Worm (Caenorhabditis elegans) whole organism, L1 larva: ENCODE results near the gene leo-1.

Experiments used
- C04F5.9 ChIP-seq: sonication (generic microtip); optimal IDR thresholded peaks from 2 replicates; lab custom pipeline; 2016; ENCODE audit warnings: missing genetic modification characterization, missing compliant biosample characterization
- C16A3.4 ChIP-seq: fragments of 150-350 bp; optimal IDR thresholded peaks from 2 replicates; lab custom pipeline; 2014; ENCODE audit warnings: missing biosample characterization, missing genetic modification characterization
- C34B4.2 ChIP-seq: sonication (generic microtip); optimal IDR thresholded peaks from 2 replicates; lab custom pipeline; 2017; ENCODE audit warnings: mild to moderate bottlenecking, missing genetic modification characterization, missing compliant biosample characterization
- F16B12.6 ChIP-seq: fragments of 150-350 bp; optimal IDR thresholded peaks from 2 replicates; lab custom pipeline; 2014; ENCODE audit warnings: missing biosample characterization, missing genetic modification characterization
- Y116A8C.19 ChIP-seq: sonication (generic microtip); optimal IDR thresholded peaks from 2 replicates; lab custom pipeline; 2016; ENCODE audit warnings: missing compliant biosample characterization, missing genetic modification characterization, borderline replicate concordance
- aly-2 ChIP-seq: fragments of 150-350 bp; optimal IDR thresholded peaks from 2 replicates; lab custom pipeline; 2014; ENCODE audit warnings: missing biosample characterization, missing genetic modification characterization
- blmp-1 ChIP-seq: fragments of 150-350 bp; optimal IDR thresholded peaks from 2 replicates; lab custom pipeline; 2014; ENCODE audit warnings: missing biosample characterization, missing genetic modification characterization
- ceh-63 ChIP-seq: fragments of 200-800 bp; sonication (Bioruptor generic); optimal IDR thresholded peaks from 2 replicates; lab custom pipeline; 2018; ENCODE audit warnings: mild to moderate bottlenecking, missing genetic modification characterization, missing compliant biosample characterization
- ceh-8 ChIP-seq: fragments of 200-800 bp; sonication (Bioruptor generic); optimal IDR thresholded peaks from 2 replicates; lab custom pipeline; 2018; ENCODE audit warnings: mild to moderate bottlenecking, missing genetic modification characterization, moderate library complexity, missing compliant biosample characterization
- ceh-82 ChIP-seq, 3 experiments: fragments of 150-350 bp in 1 of 3; sonication (generic microtip) in 2 of 3; optimal IDR thresholded peaks; 2 replicates each; lab custom pipeline; 2014 to 2017; ENCODE audit warnings: missing biosample characterization in 3 of 3, missing genetic modification characterization in 3 of 3
- ceh-90 ChIP-seq: sonication (generic microtip); optimal IDR thresholded peaks from 2 replicates; lab custom pipeline; 2016; ENCODE audit warnings: missing genetic modification characterization, missing compliant biosample characterization
- ces-1 ChIP-seq: fragments of 150-350 bp; optimal IDR thresholded peaks from 2 replicates; lab custom pipeline; 2014; ENCODE audit warnings: missing biosample characterization, missing genetic modification reagents, missing genetic modification characterization
- dpl-1 ChIP-seq, 3 experiments: fragments of 150-350 bp in 2 of 3; sonication (generic microtip) in 1 of 3; optimal IDR thresholded peaks; 2 replicates each; lab custom pipeline; 2014 to 2017; ENCODE audit warnings: missing biosample characterization in 3 of 3, missing genetic modification characterization in 3 of 3, missing genetic modification reagents in 3 of 3
- dsc-1 ChIP-seq: sonication (generic microtip); optimal IDR thresholded peaks from 2 replicates; lab custom pipeline; 2016; ENCODE audit warnings: mild to moderate bottlenecking, missing genetic modification characterization, missing compliant biosample characterization
- efl-1 ChIP-seq, 4 experiments: fragments of 150-350 bp; optimal IDR thresholded peaks in 3 of 4; peaks in 1 of 4; 1 replicate in 1 of 4; 2 replicates in 3 of 4; lab custom pipeline; 2014; ENCODE audit warnings: missing biosample characterization in 2 of 4, missing genetic modification characterization in 2 of 4, missing genetic modification reagents in 2 of 4
- egl-13 ChIP-seq: sonication (generic microtip); optimal IDR thresholded peaks from 2 replicates; lab custom pipeline; 2016; ENCODE audit warnings: missing genotype, missing genetic modification reagents, missing genetic modification characterization, missing compliant biosample characterization
- egl-27 ChIP-seq, 2 experiments: fragments of 150-350 bp in 1 of 2; sonication (generic microtip); optimal IDR thresholded peaks; 3 replicates each; lab custom pipeline; 2017 to 2018; ENCODE audit warnings: missing biosample characterization in 2 of 2, missing genetic modification characterization in 2 of 2, missing genetic modification reagents in 2 of 2
- elt-2 ChIP-seq: sonication (generic microtip); optimal IDR thresholded peaks from 2 replicates; lab custom pipeline; 2016; ENCODE audit warnings: missing genetic modification characterization, mild to moderate bottlenecking, inconsistent platforms, missing compliant biosample characterization, missing genetic modification reagents
- fos-1 ChIP-seq: fragments of 150-350 bp; optimal IDR thresholded peaks from 2 replicates; lab custom pipeline; 2014; ENCODE audit warnings: missing biosample characterization, missing genetic modification characterization
- lin-14 ChIP-seq: fragments of 200-800 bp; sonication (Bioruptor generic); optimal IDR thresholded peaks from 2 replicates; lab custom pipeline; 2018; ENCODE audit warnings: mild to moderate bottlenecking, missing genetic modification characterization, moderate library complexity, missing compliant biosample characterization
- lin-39 ChIP-seq: fragments of 150-350 bp; optimal IDR thresholded peaks from 2 replicates; lab custom pipeline; 2014; ENCODE audit warnings: missing biosample characterization, missing genetic modification reagents, missing genetic modification characterization
- lsy-2 ChIP-seq, 2 experiments: fragments of 150-350 bp; optimal IDR thresholded peaks; 2 replicates each; lab custom pipeline; 2014; ENCODE audit warnings: missing biosample characterization in 2 of 2, missing genetic modification characterization in 2 of 2
- mdl-1 ChIP-seq, 2 experiments: fragments of 150-350 bp; optimal IDR thresholded peaks; 2 replicates each; lab custom pipeline; 2014 to 2017; ENCODE audit warnings: missing biosample characterization in 2 of 2, missing genetic modification characterization in 2 of 2, inconsistent platforms in 1 of 2
- mef-2 ChIP-seq: fragments of 150-350 bp; optimal IDR thresholded peaks from 2 replicates; lab custom pipeline; 2014; ENCODE audit warnings: missing biosample characterization, missing genetic modification characterization
- mep-1 ChIP-seq: fragments of 150-350 bp; optimal IDR thresholded peaks from 2 replicates; lab custom pipeline; 2014; ENCODE audit warnings: missing biosample characterization, missing genetic modification characterization
- nhr-12 ChIP-seq: sonication (generic microtip); optimal IDR thresholded peaks from 2 replicates; lab custom pipeline; 2017; ENCODE audit warnings: missing biosample characterization, missing genetic modification characterization
- nhr-47 ChIP-seq: sonication (generic microtip); optimal IDR thresholded peaks from 2 replicates; lab custom pipeline; 2016; ENCODE audit warnings: mild to moderate bottlenecking, missing genetic modification characterization, moderate library complexity, missing compliant biosample characterization
- nhr-71 ChIP-seq: sonication (generic microtip); optimal IDR thresholded peaks from 2 replicates; lab custom pipeline; 2016; ENCODE audit warnings: mild to moderate bottlenecking, missing genetic modification characterization, moderate library complexity, missing compliant biosample characterization
- nhr-77 ChIP-seq: fragments of 150-350 bp; optimal IDR thresholded peaks from 2 replicates; lab custom pipeline; 2014; ENCODE audit warnings: missing biosample characterization, missing genetic modification characterization
- nhr-85 ChIP-seq: sonication (generic microtip); peaks from one replicate; lab custom pipeline; 2016; ENCODE audit warnings: missing genetic modification characterization, inconsistent platforms, missing compliant biosample characterization
- nhr-90 ChIP-seq: sonication (generic microtip); optimal IDR thresholded peaks from 2 replicates; lab custom pipeline; 2016; ENCODE audit warnings: mild to moderate bottlenecking, missing genetic modification characterization, missing compliant biosample characterization; ENCODE audit not compliant: poor library complexity
- pag-3 ChIP-seq: sonication (generic microtip); optimal IDR thresholded peaks from 2 replicates; lab custom pipeline; 2017; ENCODE audit warnings: missing genetic modification characterization, mild to moderate bottlenecking, missing compliant biosample characterization, antibody characterized with exemption, borderline replicate concordance; ENCODE audit not compliant: insufficient read depth
- pqm-1 ChIP-seq: sonication (generic microtip); optimal IDR thresholded peaks from 3 replicates; lab custom pipeline; 2017; ENCODE audit warnings: missing biosample characterization, missing genetic modification characterization
- rnt-1 ChIP-seq: sonication (generic microtip); optimal IDR thresholded peaks from 2 replicates; lab custom pipeline; 2016; ENCODE audit warnings: mild to moderate bottlenecking, missing genetic modification characterization, moderate library complexity, missing compliant biosample characterization
- skn-1 ChIP-seq: fragments of 150-350 bp; optimal IDR thresholded peaks from 2 replicates; lab custom pipeline; 2014; ENCODE audit warnings: missing biosample characterization, missing genetic modification characterization
- snpc-4 ChIP-seq: fragments of 150-350 bp; optimal IDR thresholded peaks from 2 replicates; lab custom pipeline; 2014; ENCODE audit warnings: missing biosample characterization, missing genetic modification characterization
- snu-23 ChIP-seq: sonication (generic microtip); optimal IDR thresholded peaks from 2 replicates; lab custom pipeline; 2016; ENCODE audit warnings: missing genetic modification characterization, missing compliant biosample characterization
- sptf-1 ChIP-seq: fragments of 150-350 bp; optimal IDR thresholded peaks from 2 replicates; lab custom pipeline; 2014; ENCODE audit warnings: missing biosample characterization, missing genetic modification characterization
- sup-37 ChIP-seq: fragments of 200-800 bp; sonication (Bioruptor generic); optimal IDR thresholded peaks from 2 replicates; lab custom pipeline; 2018; ENCODE audit warnings: mild to moderate bottlenecking, missing genetic modification characterization, missing compliant biosample characterization
- swsn-7 ChIP-seq: sonication (generic microtip); optimal IDR thresholded peaks from 2 replicates; lab custom pipeline; 2016; ENCODE audit warnings: missing genetic modification characterization, missing compliant biosample characterization
- tlp-1 ChIP-seq: fragments of 150-350 bp; optimal IDR thresholded peaks from 2 replicates; lab custom pipeline; 2014; ENCODE audit warnings: missing biosample characterization, missing genetic modification characterization
- unc-130 ChIP-seq: fragments of 150-350 bp; optimal IDR thresholded peaks from 2 replicates; lab custom pipeline; 2017; ENCODE audit warnings: missing biosample characterization, missing genetic modification characterization, inconsistent platforms
- unc-98 ChIP-seq: fragments of 200-800 bp; sonication (Bioruptor generic); IDR thresholded peaks from 2 replicates; pipeline ENCODE4 v1.3.6; 2022; ENCODE audit warnings: missing genetic modification characterization, missing compliant biosample characterization
- ztf-11 ChIP-seq, 2 experiments: sonication (generic microtip); optimal IDR thresholded peaks; 2 replicates each; lab custom pipeline; 2016 to 2017; ENCODE audit warnings: missing genetic modification characterization in 2 of 2, missing biosample characterization in 1 of 2, missing compliant biosample characterization in 1 of 2
- ztf-4 ChIP-seq: fragments of 150-350 bp; optimal IDR thresholded peaks from 2 replicates; lab custom pipeline; 2014; ENCODE audit warnings: missing biosample characterization, missing genetic modification characterization

Gene leo-1

DNA sequence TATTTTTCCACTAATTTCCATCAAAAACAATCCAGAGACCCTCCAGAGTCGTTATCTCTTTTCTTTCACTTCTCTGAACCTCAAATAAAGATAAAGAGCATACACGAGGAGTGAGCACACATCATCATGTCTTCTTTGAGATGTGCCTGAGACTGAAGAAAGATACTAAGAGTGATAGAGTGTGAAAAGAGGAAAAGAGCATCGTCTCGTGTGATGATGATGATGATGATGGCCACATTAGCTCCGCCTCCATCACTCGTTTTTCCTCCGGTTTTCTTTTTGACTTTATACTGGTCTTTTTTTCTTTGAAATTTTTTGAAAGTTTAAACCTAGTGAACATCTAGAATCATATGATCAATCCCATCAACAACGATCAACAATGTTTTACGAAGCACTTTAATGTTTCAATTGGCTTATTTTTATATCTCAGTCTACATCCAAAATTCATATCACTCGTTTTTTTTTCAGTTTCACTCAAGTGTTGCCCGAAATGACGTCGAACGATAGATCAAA, 24.8 kb upstream of the leo-1 start, which contains the start of gene T01G1.2:
Gene T01G1.2 (plus strand): TSS at position 463 of the 513 bp plus-strand sequence.
- TF ChIP-seq ztf-11 (tag; optimal IDR thresholded peaks at IDR 0.05; lab: Kevin White, UChicago) (no peak), nhr-47 (peak; percentile 39), egl-13 (tag; lab: Kevin White, UChicago) (peak; percentile 15), F16B12.6 (tag; lab: Kevin White, UChicago) (no peak), rnt-1 (tag; lab: Kevin White, UChicago) (peak; percentile 61), mdl-1 (tag; optimal IDR thresholded peaks at IDR 0.05; lab: Kevin White, UChicago) (peak in 1 of 2 experiments; percentile 25), mef-2 (tag; lab: Kevin White, UChicago) (peak; percentile 7), unc-130 (tag; lab: Kevin White, UChicago) (peak; percentile 31), nhr-71 (tag; lab: Kevin White, UChicago) (peak; percentile 73), lsy-2 (tag; optimal IDR thresholded peaks at IDR 0.05; lab: Kevin White, UChicago) (peak; percentile 32 to 56), snu-23 (peak; percentile 22), dsc-1 (peak; percentile 42), pag-3 (tag; lab: Kevin White, UChicago) (peak; percentile 4), skn-1 (tag; lab: Kevin White, UChicago) (peak; percentile 47), lin-14 (GFP tag; lab: Kevin White, UChicago) (peak; percentile 81), swsn-7 (peak; percentile 15), fos-1 (no peak), dpl-1 (GFP tag; optimal IDR thresholded peaks at IDR 0.05; lab: Kevin White, UChicago) (peak in 1 of 3 experiments; percentile 6), sptf-1 (tag; lab: Kevin White, UChicago) (no peak)
- TF ChIP-seq, all 84 proteins: peak for 15

DNA sequence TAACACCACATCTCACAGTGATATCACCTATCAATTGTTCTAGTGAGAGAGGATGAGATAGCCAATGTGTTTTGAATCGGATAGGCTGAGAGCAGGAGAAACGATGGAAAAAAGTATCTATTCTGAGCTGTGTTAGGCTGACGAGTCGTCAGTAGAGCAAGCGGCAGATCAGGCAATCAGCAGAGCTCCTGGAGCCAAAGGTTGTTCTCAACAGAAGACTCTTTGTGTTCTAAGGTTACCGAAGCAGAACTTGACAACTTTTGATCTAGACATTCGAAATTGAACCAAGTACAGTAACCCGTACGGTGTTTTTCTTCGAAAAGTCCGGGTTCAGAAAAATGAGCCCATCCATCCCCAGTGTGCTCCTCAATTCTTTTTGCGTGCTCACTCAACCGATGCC, 23.6 kb upstream of the leo-1 start:
- TF ChIP-seq rnt-1 (tag; lab: Kevin White, UChicago): peak; percentile 37
- no peak for TF ChIP-seq C34B4.2
- peak; percentile 22 for TF ChIP-seq nhr-71 (tag; lab: Kevin White, UChicago)

DNA sequence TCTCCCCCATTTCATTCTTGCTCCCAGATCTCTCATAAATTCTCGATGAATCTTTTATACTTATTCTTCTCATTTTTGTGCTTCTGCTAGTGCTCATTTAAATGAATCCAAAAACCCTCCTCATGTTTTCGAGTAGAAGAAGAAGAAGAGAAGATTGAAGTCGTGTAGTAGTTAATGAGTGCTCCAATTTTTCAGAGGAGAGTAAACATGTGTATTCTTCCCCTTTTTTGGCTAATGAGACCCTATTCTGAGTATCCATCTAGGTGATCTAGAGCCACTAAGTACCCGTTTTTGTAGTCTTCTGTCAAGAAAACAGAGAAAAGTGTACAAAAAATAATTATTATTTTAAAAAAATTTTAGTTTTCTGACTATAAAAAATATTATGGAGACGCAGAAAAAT, 22.4 kb upstream of the leo-1 start:
- TF ChIP-seq ces-1: no peak
- peak; percentile 54 for TF ChIP-seq lin-14 (GFP tag; lab: Kevin White, UChicago)
- peak; percentile 3 for TF ChIP-seq nhr-47
- no peak for TF ChIP-seq efl-1 (optimal IDR thresholded peaks at IDR 0.05; lab: Kevin White, UChicago)
- peak in 1 of 2 experiments; percentile 61 for TF ChIP-seq efl-1 (GFP tag; optimal IDR thresholded peaks at IDR 0.05 in 1 of 2; lab: Kevin White, UChicago)
- TF ChIP-seq snu-23: no peak
- peak; percentile 10 for TF ChIP-seq nhr-71 (tag; lab: Kevin White, UChicago)

DNA sequence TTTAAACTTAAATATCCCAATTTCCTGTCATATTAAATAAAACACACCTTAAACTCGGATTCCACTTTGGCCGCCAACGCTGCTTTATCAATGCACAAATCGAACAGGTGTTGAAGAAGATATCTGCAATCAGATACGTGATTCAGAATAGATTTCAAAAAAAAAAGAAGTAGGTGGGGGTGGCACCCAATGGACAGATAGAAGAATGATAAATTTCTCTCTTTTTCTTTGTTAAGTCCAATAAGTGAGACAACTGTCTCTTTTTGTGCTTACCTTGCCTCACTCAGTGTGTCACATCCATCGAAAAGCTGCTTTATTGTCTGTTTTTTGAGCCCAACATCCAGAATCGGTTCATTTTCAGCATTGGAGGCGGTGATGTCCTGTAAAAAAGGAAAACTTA, 21.6 kb upstream of the leo-1 start:
- TF ChIP-seq nhr-90 (tag; lab: Kevin White, UChicago): no peak
- no peak for TF ChIP-seq Y116A8C.19 (tag; lab: Kevin White, UChicago)
- TF ChIP-seq unc-98 (GFP tag; lab: Robert Waterston, UW): peak; percentile 38; the same call in 1 of the 2 replicates
- TF ChIP-seq dsc-1: no peak
- no peak for TF ChIP-seq ceh-8 (GFP tag; lab: Kevin White, UChicago)
- TF ChIP-seq sptf-1 (tag; lab: Kevin White, UChicago): no peak
- no peak for TF ChIP-seq sup-37
- TF ChIP-seq nhr-12 (tag; lab: Kevin White, UChicago): no peak
- peak; percentile 93 for TF ChIP-seq lin-14 (GFP tag; lab: Kevin White, UChicago)
- TF ChIP-seq snpc-4 (tag; lab: Kevin White, UChicago): no peak
- TF ChIP-seq nhr-85 (tag; lab: Kevin White, UChicago): no peak
- no peak for TF ChIP-seq mep-1 (tag; lab: Kevin White, UChicago)
- no peak for TF ChIP-seq pqm-1 (tag; lab: Kevin White, UChicago)
- TF ChIP-seq aly-2 (tag; lab: Kevin White, UChicago): no peak
- no peak for TF ChIP-seq ceh-82 (tag; optimal IDR thresholded peaks at IDR 0.05; lab: Kevin White, UChicago)
- TF ChIP-seq lin-39 (tag; lab: Kevin White, UChicago): peak; percentile 66
- TF ChIP-seq swsn-7: peak; percentile 24
- no peak for TF ChIP-seq tlp-1 (tag; lab: Kevin White, UChicago)
- TF ChIP-seq ceh-63 (GFP tag; lab: Kevin White, UChicago): no peak
- no peak for TF ChIP-seq ceh-90
- no peak for TF ChIP-seq C04F5.9 (tag; lab: Kevin White, UChicago)
- TF ChIP-seq elt-2 (tag; lab: Kevin White, UChicago): no peak
- no peak for TF ChIP-seq blmp-1 (tag; lab: Kevin White, UChicago)
- TF ChIP-seq egl-27 (tag; optimal IDR thresholded peaks at IDR 0.05; lab: Kevin White, UChicago): no peak
- TF ChIP-seq nhr-77 (tag; lab: Kevin White, UChicago): no peak
- no peak for TF ChIP-seq ztf-4 (tag; lab: Kevin White, UChicago)
- TF ChIP-seq C16A3.4 (tag; lab: Kevin White, UChicago): no peak
- TF ChIP-seq ces-1: no peak
- peak; percentile 31 to 45 for TF ChIP-seq lsy-2 (tag; optimal IDR thresholded peaks at IDR 0.05; lab: Kevin White, UChicago)
- TF ChIP-seq pag-3 (tag; lab: Kevin White, UChicago): peak; percentile 64
